Worm (Caenorhabditis elegans) whole organism, midembryonic: ENCODE measurements around the gene cyp-25A3.

Experiments used
- T22C8.4 ChIP-seq: fragments of 200-800 bp; sonication (Bioruptor generic); IDR thresholded peaks from 2 replicates; pipeline ENCODE4 v1.3.6; 2022; ENCODE audit warnings: missing genetic modification characterization, missing compliant biosample characterization
- klf-2 ChIP-seq: fragments of 200-800 bp; sonication (Bioruptor generic); conservative IDR thresholded peaks from 2 replicates; pipeline ENCODE4 v1.3.6; 2022; ENCODE audit warnings: missing genetic modification reagents, missing genetic modification characterization, missing compliant biosample characterization
- ztf-23 ChIP-seq: fragments of 200-800 bp; sonication (Bioruptor generic); IDR thresholded peaks from 2 replicates; pipeline ENCODE4 v1.3.6; 2022; ENCODE audit warnings: missing genetic modification reagents, missing genetic modification characterization, missing compliant biosample characterization

DNA sequence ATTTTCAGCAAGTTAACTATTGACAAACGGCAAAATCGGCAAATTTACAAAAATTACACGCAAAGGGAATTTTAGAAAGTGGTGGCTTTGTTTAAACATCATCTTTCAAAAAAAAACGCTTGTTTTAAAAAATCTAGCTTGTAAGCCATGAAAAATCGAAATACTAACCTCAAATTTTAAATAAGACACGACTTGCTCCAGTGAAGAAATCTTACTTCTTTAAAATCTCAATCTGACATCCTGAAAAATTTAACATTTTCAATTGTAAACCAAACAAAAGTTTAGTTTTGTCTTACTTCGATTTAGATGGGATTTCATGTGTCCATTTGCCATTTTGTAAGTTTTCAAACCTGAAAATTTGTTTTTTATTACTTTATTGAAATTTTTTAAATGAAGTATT lies 7.7 kb downstream of the cyp-25A3 start:
- TF ChIP-seq T22C8.4 (no peak), klf-2 (GFP tag; lab: Robert Waterston, UW) (no peak), ztf-23 (GFP tag; lab: Robert Waterston, UW) (no peak)
